Worm (Caenorhabditis elegans) whole organism, L2 larva: ENCODE data around the gene Y67D8B.2.

Experiments
- Y55F3AM.14 ChIP-seq: fragments of 200-800 bp; sonication (Bioruptor generic); optimal IDR thresholded peaks from 2 replicates; lab custom pipeline; 2018; ENCODE audit warnings: mild to moderate bottlenecking, missing genetic modification characterization, missing compliant biosample characterization
- ama-1 ChIP-seq: fragments of 150-350 bp; optimal IDR thresholded peaks from 2 replicates; lab custom pipeline; 2018; ENCODE audit warnings: inconsistent platforms
- ceh-82 ChIP-seq: fragments of 150-350 bp; optimal IDR thresholded peaks from 2 replicates; lab custom pipeline; 2014; ENCODE audit warnings: missing biosample characterization, missing genetic modification characterization
- egl-27 ChIP-seq: sonication (generic microtip); optimal IDR thresholded peaks from 3 replicates; lab custom pipeline; 2017; ENCODE audit warnings: missing biosample characterization, missing genetic modification reagents, missing genetic modification characterization
- elt-3 ChIP-seq: sonication (generic microtip); optimal IDR thresholded peaks from 2 replicates; lab custom pipeline; 2017; ENCODE audit warnings: missing biosample characterization, missing genetic modification characterization
- fos-1 ChIP-seq: fragments of 150-350 bp; optimal IDR thresholded peaks from 2 replicates; lab custom pipeline; 2014; ENCODE audit warnings: missing biosample characterization, missing genetic modification characterization
- unc-39 ChIP-seq: fragments of 150-350 bp; optimal IDR thresholded peaks from 2 replicates; lab custom pipeline; 2014; ENCODE audit warnings: missing biosample characterization, missing genetic modification characterization

DNA sequence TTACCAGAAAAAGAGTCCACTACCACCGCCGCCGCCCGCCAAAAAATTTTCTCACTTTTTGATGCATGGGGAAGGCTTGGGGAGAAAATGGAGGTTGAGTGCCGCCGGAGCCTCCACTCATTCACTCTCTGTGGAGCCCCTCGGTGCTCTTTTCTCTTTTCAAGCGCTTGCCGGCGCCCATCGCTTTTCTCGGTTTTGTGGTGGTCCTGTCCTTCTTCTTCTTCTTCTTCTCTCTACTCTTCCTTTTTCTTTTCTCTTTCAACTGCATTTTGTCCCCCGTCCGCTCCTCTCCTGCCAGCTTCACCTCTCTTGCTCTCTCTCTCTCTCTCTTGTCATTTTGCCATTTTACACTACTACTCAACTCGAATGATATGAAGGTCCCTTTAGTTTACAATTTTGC is 27.8 kb downstream of the Y67D8B.2 start:
- TF ChIP-seq egl-27 = no peak
- no peak for TF ChIP-seq ceh-82 (tag; lab: Kevin White, UChicago)
- TF ChIP-seq Y55F3AM.14 = peak; percentile 37
- TF ChIP-seq ama-1 (lab: Kevin White, UChicago) = no peak
- no peak for TF ChIP-seq elt-3
- TF ChIP-seq unc-39 (tag; lab: Kevin White, UChicago) = no peak
- TF ChIP-seq fos-1 (tag; lab: Kevin White, UChicago) = no peak
